Fruit fly (Drosophila melanogaster) whole organism, prepupa: ENCODE results near the gene CG8301.

Experiments
- Blimp-1 ChIP-seq: fragments of 200-800 bp; sonication (Bioruptor generic); optimal IDR thresholded peaks from 3 replicates; lab custom pipeline; 2017; ENCODE audit warnings: missing biosample characterization, missing genetic modification characterization, mild to moderate bottlenecking, moderate library complexity, missing genetic modification reagents
- CG10631 ChIP-seq: fragments of 200-800 bp; sonication (Bioruptor generic); optimal IDR thresholded peaks from 2 replicates; lab custom pipeline; 2016; ENCODE audit warnings: missing biosample characterization, missing genetic modification characterization
- CG11294 ChIP-seq: fragments of 200-800 bp; sonication (Bioruptor generic); IDR thresholded peaks from 2 replicates; pipeline ENCODE4 v1.3.6; 2022; ENCODE audit warnings: missing biosample characterization, missing genetic modification characterization
- CG16779 ChIP-seq: fragments of 200-800 bp; sonication (Bioruptor generic); optimal IDR thresholded peaks from 3 replicates; lab custom pipeline; 2017; ENCODE audit warnings: missing biosample characterization, mild to moderate bottlenecking, missing genetic modification characterization
- CG32006 ChIP-seq: fragments of 200-800 bp; sonication (Bioruptor generic); optimal IDR thresholded peaks from 3 replicates; lab custom pipeline; 2017; ENCODE audit warnings: missing biosample characterization, mild to moderate bottlenecking, missing genetic modification characterization
- CG34406 ChIP-seq: fragments of 200-800 bp; sonication (Bioruptor generic); optimal IDR thresholded peaks from 3 replicates; lab custom pipeline; 2016; ENCODE audit warnings: missing biosample characterization, missing genetic modification characterization
- CG6808 ChIP-seq: fragments of 200-800 bp; sonication (Bioruptor generic); optimal IDR thresholded peaks from 3 replicates; lab custom pipeline; 2017; ENCODE audit warnings: missing biosample characterization, missing genetic modification characterization, mild to moderate bottlenecking, moderate library complexity, missing genetic modification reagents
- CG6854 ChIP-seq: fragments of 200-800 bp; sonication (Bioruptor generic); optimal IDR thresholded peaks from 2 replicates; lab custom pipeline; 2017; ENCODE audit warnings: missing biosample characterization, mild to moderate bottlenecking, missing genetic modification characterization
- Hr39 ChIP-seq: fragments of 200-800 bp; sonication (Bioruptor generic); optimal IDR thresholded peaks from 2 replicates; lab custom pipeline; 2016; ENCODE audit warnings: missing biosample characterization, missing genetic modification characterization
- Lpt ChIP-seq: fragments of 200-800 bp; sonication (Bioruptor generic); optimal IDR thresholded peaks from 3 replicates; lab custom pipeline; 2016; ENCODE audit warnings: missing biosample characterization, missing genetic modification characterization
- dac ChIP-seq: fragments of 200-800 bp; sonication (Bioruptor generic); optimal IDR thresholded peaks from 2 replicates; lab custom pipeline; 2017; ENCODE audit warnings: missing biosample characterization, mild to moderate bottlenecking, missing genetic modification characterization
- ss ChIP-seq, 2 experiments: fragments of 200-800 bp; sonication (Bioruptor generic); optimal IDR thresholded peaks; 2 replicates in 1 of 2; 3 replicates in 1 of 2; lab custom pipeline; 2017 to 2018; ENCODE audit warnings: mild to moderate bottlenecking in 2 of 2, missing biosample characterization in 2 of 2, missing genetic modification characterization in 2 of 2, moderate library complexity in 1 of 2

DNA sequence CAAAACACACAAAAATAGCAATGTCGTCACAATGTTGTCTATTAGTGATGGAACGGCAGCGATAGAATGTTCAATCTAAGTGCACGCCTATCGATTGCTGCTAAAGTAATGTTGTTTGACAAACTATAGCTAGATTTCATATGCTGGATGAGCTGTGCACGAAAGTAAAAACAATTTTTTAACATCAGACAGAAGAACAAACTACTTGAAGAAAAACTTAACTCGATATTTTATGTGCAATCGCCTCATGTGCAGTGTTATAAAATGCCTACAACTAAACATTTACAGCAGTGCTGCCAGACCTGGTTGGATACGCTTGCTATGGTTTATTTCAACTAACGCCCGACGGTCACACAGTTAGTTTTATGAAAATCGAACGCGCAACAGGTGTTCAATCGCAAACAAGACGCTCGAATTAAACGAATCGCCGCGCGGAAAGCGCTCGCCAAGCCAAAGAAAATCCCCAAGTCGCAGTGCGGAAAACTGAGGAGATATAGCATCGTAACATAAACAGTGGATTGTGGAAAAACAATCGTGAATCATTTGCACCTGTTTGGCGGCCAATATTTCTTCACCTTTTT, 9.9 kb downstream of the CG8301 start, which contains the start of the genes bocks and CG8312:
- TF ChIP-seq CG16779 (tag; lab: Kevin White, UChicago) (no peak), Blimp-1 (no peak), CG34406 (GFP tag; lab: Kevin White, UChicago) (no peak), CG32006 (GFP tag; lab: Kevin White, UChicago) (no peak), Hr39 (GFP tag; lab: Kevin White, UChicago) (peak; percentile 17), Lpt (GFP tag; lab: Kevin White, UChicago) (no peak), CG11294 (GFP tag; lab: Robert Waterston, UW) (no peak), ss (GFP tag; optimal IDR thresholded peaks at IDR 0.05; lab: Kevin White, UChicago) (peak in 1 of 2 experiments; percentile 14), CG6854 (peak; percentile 50), CG10631 (GFP tag; lab: Kevin White, UChicago) (peak; percentile 24), dac (GFP tag; lab: Kevin White, UChicago) (no peak), CG6808 (GFP tag; lab: Kevin White, UChicago) (no peak)
